Worm (Caenorhabditis elegans): Measurements from ENCODE around the gene srd-70.

- TF ChIP-seq nhr-71 (tag; optimal IDR thresholded peaks at IDR 0.05) (no peak), fkh-8 (tag; optimal IDR thresholded peaks at IDR 0.05) (no peak), ama-1 (optimal IDR thresholded peaks at IDR 0.05) (no peak), lsy-2 (tag; optimal IDR thresholded peaks at IDR 0.05) (no peak), lin-39 (tag; optimal IDR thresholded peaks at IDR 0.05) (no peak), dpl-1 (GFP tag; optimal IDR thresholded peaks at IDR 0.05) (no peak), nhr-90 (tag; optimal IDR thresholded peaks at IDR 0.05; ENCODE audit: poor library complexity) (no peak), ztf-11 (tag; optimal IDR thresholded peaks at IDR 0.05) (no peak), sptf-1 (tag; optimal IDR thresholded peaks at IDR 0.05) (no peak), egl-27 (tag; optimal IDR thresholded peaks at IDR 0.05) (no peak), skn-1 (tag; optimal IDR thresholded peaks at IDR 0.05) (no peak)
These were observed 37.6 kb upstream of the srd-70 start for ce11 chrV:20416335-20416734.
